Fruit fly (Drosophila melanogaster) S2 (cell line): ENCODE measurements around the gene CG17078.

ENCODE experiments used
- CG8478 ChIP-seq: fragments of >200 bp; optimal IDR thresholded peaks from 2 replicates; lab custom pipeline; 2018
- CTCF ChIP-seq, 2 experiments: fragments of >200 bp; optimal IDR thresholded peaks; 2 replicates each; lab custom pipeline; 2018

DNA sequence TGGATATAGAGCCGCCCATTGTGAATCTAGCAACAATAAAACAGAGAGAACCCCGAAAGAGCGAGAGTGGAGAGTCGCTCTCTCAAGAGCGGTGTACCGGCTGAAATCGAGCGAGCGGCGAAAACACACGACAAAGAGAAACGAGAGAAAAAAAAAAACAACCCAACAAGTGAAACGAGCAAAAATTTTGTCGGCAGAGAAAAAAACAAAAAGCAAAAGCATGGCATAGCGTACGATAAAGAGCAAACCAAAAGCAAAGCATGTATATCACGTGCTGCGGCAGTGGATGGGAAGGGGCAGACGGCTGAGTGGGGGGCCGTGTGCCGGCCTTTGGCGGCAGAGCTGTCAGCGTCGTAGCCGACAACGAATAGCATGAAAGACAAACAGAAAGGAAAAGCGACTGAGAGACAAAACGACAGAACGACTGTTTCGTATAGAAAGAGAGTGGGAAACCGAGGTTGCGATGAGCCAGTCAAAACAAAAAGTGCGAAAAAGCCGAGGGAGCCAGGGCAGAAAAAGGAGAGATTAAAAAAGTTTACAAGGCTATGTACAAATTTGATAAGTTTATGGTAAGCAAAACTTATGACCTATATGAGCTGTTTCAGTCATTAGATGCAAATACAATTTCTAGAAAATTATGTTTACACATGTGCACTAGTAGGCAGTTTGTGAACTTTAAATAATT is 31.2 kb downstream of the CG17078 start:
- TF ChIP-seq CG8478 (lab: Kevin White, UChicago) = no peak
- no peak for TF ChIP-seq CTCF (optimal IDR thresholded peaks at IDR 0.05; lab: Kevin White, UChicago)
